Worm (Caenorhabditis elegans) whole organism, L4 larva: ENCODE results near the gene mrpl-18.

Source experiments
- F49E8.2 ChIP-seq: sonication (generic microtip); optimal IDR thresholded peaks from 2 replicates; lab custom pipeline; 2016; ENCODE audit warnings: missing compliant biosample characterization, mild to moderate bottlenecking, missing genetic modification characterization, borderline replicate concordance
- R02D3.7 ChIP-seq: fragments of 150-350 bp; sonication (generic microtip); optimal IDR thresholded peaks from 3 replicates; lab custom pipeline; 2014; ENCODE audit warnings: missing biosample characterization, missing genetic modification characterization
- ceh-28 ChIP-seq: fragments of 150-350 bp; optimal IDR thresholded peaks from 2 replicates; lab custom pipeline; 2014; ENCODE audit warnings: missing biosample characterization, missing genetic modification reagents, missing genetic modification characterization
- ceh-32 ChIP-seq: sonication (generic microtip); optimal IDR thresholded peaks from 2 replicates; lab custom pipeline; 2016; ENCODE audit warnings: mild to moderate bottlenecking, missing genetic modification characterization, missing compliant biosample characterization; ENCODE audit not compliant: poor library complexity
- hlh-30 ChIP-seq: sonication (generic microtip); optimal IDR thresholded peaks from 2 replicates; lab custom pipeline; 2017; ENCODE audit warnings: antibody characterized with exemption, mild to moderate bottlenecking, missing genetic modification characterization, missing compliant biosample characterization; ENCODE audit not compliant: insufficient read depth
- mdl-1 ChIP-seq, 2 experiments: fragments of 150-350 bp in 1 of 2; sonication (generic microtip) in 1 of 2; optimal IDR thresholded peaks; 2 replicates each; lab custom pipeline; 2014 to 2017; ENCODE audit warnings: missing biosample characterization in 2 of 2, missing genetic modification characterization in 2 of 2
- mxl-3 ChIP-seq: fragments of 200-800 bp; sonication (Bioruptor generic); optimal IDR thresholded peaks from 2 replicates; lab custom pipeline; 2018; ENCODE audit warnings: mild to moderate bottlenecking, missing genetic modification characterization, missing compliant biosample characterization
- nhr-76 ChIP-seq: fragments of 150-350 bp; optimal IDR thresholded peaks from 2 replicates; lab custom pipeline; 2014; ENCODE audit warnings: missing biosample characterization, missing genetic modification characterization
- nhr-77 ChIP-seq: fragments of 150-350 bp; optimal IDR thresholded peaks from 2 replicates; lab custom pipeline; 2014; ENCODE audit warnings: missing biosample characterization, missing genetic modification characterization
- sdz-12 ChIP-seq: fragments of 200-800 bp; sonication (Bioruptor generic); optimal IDR thresholded peaks from 2 replicates; lab custom pipeline; 2018; ENCODE audit warnings: mild to moderate bottlenecking, missing genetic modification characterization, missing compliant biosample characterization

DNA sequence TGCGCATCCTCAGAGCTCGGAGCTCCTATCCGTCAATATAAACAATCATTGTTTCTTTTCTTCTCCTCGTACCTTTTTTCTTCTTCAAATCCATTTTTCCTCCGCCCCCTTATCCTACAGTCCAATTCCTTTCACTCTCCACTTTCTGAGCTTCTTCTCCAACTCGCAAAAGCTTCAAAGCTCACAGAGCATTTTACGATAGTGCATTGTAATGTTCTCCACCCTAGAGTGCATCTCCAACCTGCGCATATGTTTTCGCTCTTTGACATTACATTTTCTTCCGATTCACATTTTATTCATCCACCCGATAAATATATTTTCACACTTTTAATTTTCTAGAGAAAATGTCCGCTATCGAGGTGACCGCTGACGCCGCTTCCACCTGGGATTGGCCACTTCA is 7.0 kb upstream of the mrpl-18 start, which contains the start of gene hsp-12.2:
- TF ChIP-seq nhr-76 (tag; lab: Kevin White, UChicago): no peak
- TF ChIP-seq F49E8.2 (tag; lab: Kevin White, UChicago): no peak
- TF ChIP-seq nhr-77 (tag; lab: Kevin White, UChicago): no peak
- TF ChIP-seq R02D3.7 (tag; lab: Kevin White, UChicago): no peak
- no peak for TF ChIP-seq hlh-30 (tag; lab: Kevin White, UChicago)
- no peak for TF ChIP-seq ceh-32 (tag; lab: Kevin White, UChicago)
- no peak for TF ChIP-seq mdl-1 (tag; optimal IDR thresholded peaks at IDR 0.05; lab: Kevin White, UChicago)
- TF ChIP-seq ceh-28 (tag; lab: Kevin White, UChicago): no peak
- TF ChIP-seq mxl-3 (GFP tag; lab: Kevin White, UChicago): no peak
- TF ChIP-seq sdz-12 (GFP tag; lab: Kevin White, UChicago): no peak
